Worm (Caenorhabditis elegans) whole organism, young adult: ENCODE results near the gene F22F1.2.
A peak's percentile ranks its signal among the peaks of the same experiment; 100 is the strongest.

ENCODE experiments used
- B0019.2 ChIP-seq: fragments of 200-800 bp; sonication (Bioruptor generic); conservative IDR thresholded peaks from 2 replicates; pipeline ENCODE4 v1.3.6; 2022; ENCODE audit warnings: missing genetic modification reagents, missing genetic modification characterization, missing compliant biosample characterization
- C17E4.6 ChIP-seq: fragments of 200-800 bp; sonication (Bioruptor generic); IDR thresholded peaks from 2 replicates; pipeline ENCODE4 v1.3.6; 2022; ENCODE audit warnings: missing genetic modification reagents, missing genetic modification characterization, missing compliant biosample characterization
- F37B4.10 ChIP-seq: fragments of 200-800 bp; sonication (Bioruptor generic); IDR thresholded peaks from 2 replicates; pipeline ENCODE4 v1.3.6; 2022; ENCODE audit warnings: missing genetic modification characterization, missing compliant biosample characterization
- F49E8.2 ChIP-seq: sonication (generic microtip); optimal IDR thresholded peaks from 3 replicates; lab custom pipeline; 2017; ENCODE audit warnings: missing genetic modification characterization, mild to moderate bottlenecking, missing compliant biosample characterization, antibody characterized with exemption, moderate library complexity; ENCODE audit not compliant: insufficient read depth
- F57A8.1 ChIP-seq: fragments of 200-800 bp; sonication (Bioruptor generic); optimal IDR thresholded peaks from 2 replicates; lab custom pipeline; 2018; ENCODE audit warnings: mild to moderate bottlenecking, missing genetic modification characterization, moderate library complexity, missing compliant biosample characterization
- F57C9.4 ChIP-seq: sonication (generic microtip); optimal IDR thresholded peaks from 2 replicates; lab custom pipeline; 2017; ENCODE audit warnings: mild to moderate bottlenecking, missing genetic modification characterization, missing compliant biosample characterization
- T26A5.8 ChIP-seq: sonication (generic microtip); optimal IDR thresholded peaks from 2 replicates; lab custom pipeline; 2016; ENCODE audit warnings: missing genetic modification characterization, missing compliant biosample characterization
- Y53G8AR.9 ChIP-seq: fragments of 200-800 bp; sonication (Bioruptor generic); conservative IDR thresholded peaks from 2 replicates; pipeline ENCODE4 v1.3.6; 2022; ENCODE audit warnings: missing genetic modification reagents, missing genetic modification characterization, missing compliant biosample characterization
- Y56A3A.18 ChIP-seq: fragments of 200-800 bp; sonication (Bioruptor generic); IDR thresholded peaks from 2 replicates; pipeline ENCODE4 v1.3.6; 2022; ENCODE audit warnings: missing genetic modification reagents, missing genetic modification characterization, missing compliant biosample characterization
- Y67H2A.10 ChIP-seq: fragments of 200-800 bp; sonication (Bioruptor generic); conservative IDR thresholded peaks from 2 replicates; pipeline ENCODE4 v1.3.6; 2022; ENCODE audit warnings: missing genetic modification reagents, missing genetic modification characterization, missing compliant biosample characterization
- akir-1 ChIP-seq: fragments of 200-800 bp; sonication (Bioruptor generic); optimal IDR thresholded peaks from 2 replicates; lab custom pipeline; 2018; ENCODE audit warnings: mild to moderate bottlenecking, missing genetic modification characterization, moderate library complexity, missing compliant biosample characterization
- aptf-2 ChIP-seq: fragments of 200-800 bp; sonication (Bioruptor generic); conservative IDR thresholded peaks from 2 replicates; pipeline ENCODE4 v1.3.6; 2022; ENCODE audit warnings: missing genetic modification reagents, missing genetic modification characterization, missing compliant biosample characterization
- bed-1 ChIP-seq: fragments of 200-800 bp; sonication (Bioruptor generic); IDR thresholded peaks from 2 replicates; pipeline ENCODE4 v1.3.6; 2022; ENCODE audit warnings: missing genetic modification reagents, missing genetic modification characterization, missing compliant biosample characterization
- ceh-27 ChIP-seq: fragments of 200-800 bp; sonication (Bioruptor generic); optimal IDR thresholded peaks from 2 replicates; lab custom pipeline; 2018; ENCODE audit warnings: mild to moderate bottlenecking, missing genetic modification characterization, moderate library complexity, missing compliant biosample characterization
- ceh-58 ChIP-seq: fragments of 200-800 bp; sonication (Bioruptor generic); IDR thresholded peaks from 2 replicates; pipeline ENCODE4 v1.3.6; 2022; ENCODE audit warnings: missing genetic modification characterization, missing compliant biosample characterization
- egl-18 ChIP-seq: fragments of 200-800 bp; sonication (Bioruptor generic); IDR thresholded peaks from 2 replicates; pipeline ENCODE4 v1.3.6; 2022; ENCODE audit warnings: missing genetic modification reagents, missing genetic modification characterization, missing compliant biosample characterization
- ekl-4 ChIP-seq: fragments of 200-800 bp; sonication (Bioruptor generic); IDR thresholded peaks from 2 replicates; pipeline ENCODE4 v1.3.6; 2022; ENCODE audit warnings: missing genetic modification reagents, missing genetic modification characterization, missing compliant biosample characterization
- fkh-3 ChIP-seq: sonication (generic microtip); optimal IDR thresholded peaks from 2 replicates; lab custom pipeline; 2016; ENCODE audit warnings: mild to moderate bottlenecking, missing genetic modification characterization, missing compliant biosample characterization
- hmg-1.2 ChIP-seq: fragments of 200-800 bp; sonication (Bioruptor generic); IDR thresholded peaks from 2 replicates; pipeline ENCODE4 v1.3.6; 2022; ENCODE audit warnings: missing genetic modification reagents, missing genetic modification characterization, missing compliant biosample characterization
- hsf-1 ChIP-seq: fragments of 200-800 bp; sonication (Bioruptor generic); IDR thresholded peaks from 2 replicates; pipeline ENCODE4 v1.3.6; 2022; ENCODE audit warnings: missing genetic modification reagents, missing genetic modification characterization, missing compliant biosample characterization
- let-607 ChIP-seq, 2 experiments: fragments of 200-800 bp in 1 of 2; sonication (Bioruptor generic) in 1 of 2; sonication (generic microtip) in 1 of 2; optimal IDR thresholded peaks; 2 replicates each; lab custom pipeline; 2016 to 2018; ENCODE audit warnings: mild to moderate bottlenecking in 2 of 2, missing compliant biosample characterization in 2 of 2, missing genetic modification characterization in 2 of 2, moderate library complexity in 2 of 2, missing genotype in 1 of 2
- lin-35 ChIP-seq, 3 experiments: fragments of 150-350 bp in 2 of 3; sonication (generic microtip) in 1 of 3; optimal IDR thresholded peaks; 2 replicates each; lab custom pipeline; 2014 to 2018; ENCODE audit warnings: missing biosample characterization in 3 of 3, missing genetic modification characterization in 3 of 3, missing genetic modification reagents in 3 of 3
- lin-40 ChIP-seq: sonication (generic microtip); optimal IDR thresholded peaks from 2 replicates; lab custom pipeline; 2016; ENCODE audit warnings: missing genetic modification characterization, mild to moderate bottlenecking, missing compliant biosample characterization, missing genotype, missing genetic modification reagents
- lin-54 ChIP-seq: fragments of 200-800 bp; sonication (Bioruptor generic); optimal IDR thresholded peaks from 2 replicates; lab custom pipeline; 2018; ENCODE audit warnings: mild to moderate bottlenecking, missing genetic modification characterization, missing compliant biosample characterization
- lsy-27 ChIP-seq: sonication (generic microtip); optimal IDR thresholded peaks from 2 replicates; lab custom pipeline; 2017; ENCODE audit warnings: missing genetic modification characterization, mild to moderate bottlenecking, missing compliant biosample characterization, antibody characterized with exemption, missing genotype, borderline replicate concordance; ENCODE audit not compliant: insufficient read depth
- mcd-1 ChIP-seq: fragments of 200-800 bp; sonication (Bioruptor generic); IDR thresholded peaks from 2 replicates; pipeline ENCODE4 v1.3.6; 2022; ENCODE audit warnings: missing genetic modification reagents, missing genetic modification characterization, missing compliant biosample characterization
- mes-4 ChIP-seq: sonication (generic microtip); optimal IDR thresholded peaks from 2 replicates; lab custom pipeline; 2016; ENCODE audit warnings: missing genotype, missing genetic modification characterization, missing compliant biosample characterization
- nfya-2 ChIP-seq: fragments of 200-800 bp; sonication (Bioruptor generic); IDR thresholded peaks from 2 replicates; pipeline ENCODE4 v1.3.6; 2022; ENCODE audit warnings: missing genetic modification reagents, missing genetic modification characterization, missing compliant biosample characterization
- nfyb-1 ChIP-seq: fragments of 200-800 bp; sonication (Bioruptor generic); IDR thresholded peaks from 2 replicates; pipeline ENCODE4 v1.3.6; 2022; ENCODE audit warnings: missing genetic modification reagents, missing genetic modification characterization, missing compliant biosample characterization
- nhr-27 ChIP-seq: fragments of 200-800 bp; sonication (Bioruptor generic); optimal IDR thresholded peaks from 2 replicates; lab custom pipeline; 2018; ENCODE audit warnings: mild to moderate bottlenecking, missing genetic modification characterization, moderate library complexity, missing compliant biosample characterization
- nhr-80 ChIP-seq: sonication (generic microtip); optimal IDR thresholded peaks from 2 replicates; lab custom pipeline; 2016; ENCODE audit warnings: missing genetic modification characterization, missing compliant biosample characterization
- pha-4 ChIP-seq: fragments of 150-350 bp; sonication (generic microtip); optimal IDR thresholded peaks from 2 replicates; lab custom pipeline; 2014; ENCODE audit warnings: missing biosample characterization, missing genetic modification reagents, missing genetic modification characterization
- sea-2 ChIP-seq: fragments of 200-800 bp; sonication (Bioruptor generic); IDR thresholded peaks from 2 replicates; pipeline ENCODE4 v1.3.6; 2022; ENCODE audit warnings: missing genetic modification characterization, missing compliant biosample characterization
- sptf-2 ChIP-seq: fragments of 200-800 bp; sonication (Bioruptor generic); optimal IDR thresholded peaks from 2 replicates; lab custom pipeline; 2018; ENCODE audit warnings: mild to moderate bottlenecking, missing genetic modification characterization, missing compliant biosample characterization
- tbp1 ChIP-seq: fragments of 200-800 bp; sonication (Bioruptor generic); optimal IDR thresholded peaks from 2 replicates; lab custom pipeline; 2018; ENCODE audit warnings: mild to moderate bottlenecking, missing genetic modification characterization, missing compliant biosample characterization
- ztf-26 ChIP-seq: sonication (generic microtip); optimal IDR thresholded peaks from 2 replicates; lab custom pipeline; 2017; ENCODE audit warnings: missing genetic modification characterization, missing compliant biosample characterization

F22F1.2 gene

DNA sequence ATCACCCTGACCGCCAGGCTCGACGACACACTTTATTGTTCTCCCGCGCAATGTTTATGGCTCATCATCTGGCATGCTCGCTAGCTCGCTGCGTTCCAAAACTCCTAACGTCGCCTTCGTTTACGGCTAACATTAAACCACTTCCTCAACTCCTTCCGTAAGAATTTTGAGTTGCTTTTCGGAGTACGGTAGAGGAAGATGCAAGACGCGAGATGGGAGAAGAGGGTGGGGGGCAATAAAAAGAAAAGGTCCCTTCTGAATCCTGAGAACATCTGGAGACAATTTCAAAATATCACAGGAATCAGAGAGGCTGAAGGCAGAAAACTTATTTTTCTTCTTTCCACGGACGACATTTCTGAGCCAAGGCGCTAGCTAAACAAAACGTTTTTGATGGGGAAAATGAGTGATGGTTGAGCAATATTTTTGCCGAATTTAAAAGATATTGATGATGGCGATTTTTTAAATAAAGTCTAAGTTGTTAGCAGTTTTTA, 32.6 kb downstream of the F22F1.2 start:
- TF ChIP-seq aptf-2 (GFP tag; lab: Robert Waterston, UW) (no peak), nfyb-1 (GFP tag; lab: Robert Waterston, UW) (no peak), egl-18 (no peak)

DNA sequence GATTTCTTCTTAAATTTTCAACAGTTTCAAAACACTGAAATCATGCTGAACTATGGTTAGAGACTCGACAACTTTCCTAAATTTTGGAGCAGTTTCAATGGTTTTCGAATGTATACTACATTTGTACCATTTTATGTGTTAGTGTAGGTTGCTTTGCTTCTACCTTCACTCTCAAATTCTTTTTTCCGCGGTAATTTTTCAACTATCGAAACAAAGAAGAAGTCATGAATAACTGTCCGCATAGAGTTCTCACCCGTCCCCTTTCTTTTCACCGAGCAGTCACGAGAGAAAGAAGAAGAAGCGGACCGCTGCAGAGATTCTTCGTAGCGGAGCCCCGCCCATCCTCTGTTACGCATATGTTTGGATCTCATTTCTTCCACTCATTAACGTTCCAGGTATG, 34.4 kb downstream of the F22F1.2 start, which contains the start of gene hlh-8:
Gene hlh-8 (plus strand): TSS at position 301 of the 400 bp plus-strand sequence.
- TF ChIP-seq sptf-2 (GFP tag; lab: Kevin White, UChicago) (no peak), aptf-2 (GFP tag; lab: Robert Waterston, UW) (no peak), Y56A3A.18 (GFP tag; lab: Robert Waterston, UW) (no peak), ztf-26 (no peak), sea-2 (no peak), mes-4 (no peak), B0019.2 (GFP tag; lab: Robert Waterston, UW) (no peak), lin-54 (GFP tag; lab: Kevin White, UChicago) (no peak), T26A5.8 (no peak), nhr-27 (tag; lab: Kevin White, UChicago) (no peak), F37B4.10 (GFP tag; lab: Robert Waterston, UW) (no peak), mcd-1 (GFP tag; lab: Robert Waterston, UW) (no peak), ekl-4 (GFP tag; lab: Robert Waterston, UW) (no peak), F57A8.1 (GFP tag; lab: Kevin White, UChicago) (no peak), F49E8.2 (tag; lab: Kevin White, UChicago) (no peak), pha-4 (no peak), fkh-3 (tag; lab: Kevin White, UChicago) (no peak), nfya-2 (GFP tag; lab: Robert Waterston, UW) (no peak), lin-35 (GFP tag; optimal IDR thresholded peaks at IDR 0.05; lab: Kevin White, UChicago) (no peak), Y53G8AR.9 (GFP tag; lab: Robert Waterston, UW) (no peak)

DNA sequence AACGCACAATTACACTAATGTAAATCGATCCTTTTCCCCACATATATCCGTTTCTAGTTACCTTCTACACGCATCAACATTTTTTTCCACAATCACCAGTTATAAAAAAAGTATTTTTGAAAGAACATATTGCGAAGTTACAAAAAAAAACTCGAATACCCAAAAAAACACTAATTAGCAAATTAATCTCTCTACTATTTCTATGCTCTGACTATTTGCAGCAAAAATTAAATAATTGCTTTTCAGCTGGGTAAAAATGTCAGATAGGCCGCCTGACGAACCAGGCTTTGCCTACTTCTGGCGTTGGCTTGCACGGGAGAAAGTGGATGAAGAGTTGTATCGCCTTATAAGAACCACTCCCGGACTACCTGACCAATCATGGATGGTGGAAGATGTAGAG, 40.3 kb downstream of the F22F1.2 start, which contains the start of gene K07E3.1:
Gene K07E3.1 (plus strand): TSS at position 247 of the 400 bp plus-strand sequence.
- TF ChIP-seq F57C9.4 (tag; lab: Kevin White, UChicago), result no peak
- peak; percentile 9 for TF ChIP-seq akir-1
- TF ChIP-seq, all 124 proteins: peak for 1

DNA sequence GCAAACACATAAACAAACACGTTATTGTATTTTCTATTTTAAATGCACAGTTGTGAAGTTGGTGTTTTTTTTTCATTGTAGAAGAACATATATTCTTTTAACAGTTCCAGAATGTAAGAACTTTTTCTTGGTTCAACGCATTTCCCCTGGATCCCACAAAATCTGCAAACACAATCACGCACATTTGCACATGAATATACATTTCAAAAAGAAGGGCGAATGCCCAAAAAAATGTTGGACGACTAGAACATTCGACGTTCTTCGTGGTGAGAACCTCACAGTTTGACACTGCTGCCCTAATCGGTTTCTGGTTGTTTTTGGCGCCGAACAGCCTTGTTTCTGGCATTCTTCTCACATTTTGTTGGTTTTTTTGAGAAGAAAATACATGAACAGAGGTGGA, 41.0 kb downstream of the F22F1.2 start:
- TF ChIP-seq pha-4 (peak; percentile 21), Y67H2A.10 (GFP tag; lab: Robert Waterston, UW) (no peak), nhr-80 (tag; lab: Kevin White, UChicago) (peak; percentile 35), hsf-1 (GFP tag; lab: Robert Waterston, UW) (peak; percentile 71), tbp1 (GFP tag; lab: Kevin White, UChicago) (peak; percentile 10), let-607 (tag; optimal IDR thresholded peaks at IDR 0.05; lab: Kevin White, UChicago) (peak in 1 of 2 experiments; percentile 28), C17E4.6 (GFP tag; lab: Robert Waterston, UW) (no peak), hmg-1.2 (GFP tag; lab: Robert Waterston, UW) (0 out of 2 replicates have a peak, but pooled peaks have one; percentile 4), bed-1 (GFP tag; lab: Robert Waterston, UW) (no peak), ceh-27 (GFP tag; lab: Kevin White, UChicago) (peak; percentile 10), lsy-27 (no peak), lin-40 (tag; lab: Kevin White, UChicago) (peak; percentile 44), ceh-58 (GFP tag; lab: Robert Waterston, UW) (no peak), sea-2 (no peak), T26A5.8 (no peak)
- TF ChIP-seq, all 124 proteins: peak for 8
